Fruit fly (Drosophila melanogaster) whole organism, embryonic: ENCODE measurements around the gene Kr-h2.
A peak's percentile ranks its signal among the peaks of the same experiment; 100 is the strongest.

Source experiments
- Aef1 ChIP-seq: fragments of 200-800 bp; sonication (Bioruptor generic); IDR thresholded peaks from 3 replicates; pipeline ENCODE4 v1.3.6; 2022; ENCODE audit warnings: missing biosample characterization, missing genetic modification characterization
- B-H1 ChIP-seq: fragments of 200-800 bp; sonication (Bioruptor generic); IDR thresholded peaks from 3 replicates; pipeline ENCODE4 v1.3.6; 2022; ENCODE audit warnings: missing biosample characterization, missing genetic modification characterization
- CG1024 ChIP-seq: fragments of 200-800 bp; sonication (Bioruptor generic); IDR thresholded peaks from 2 replicates; pipeline ENCODE4 v1.3.6; 2022; ENCODE audit warnings: missing biosample characterization, missing genetic modification characterization
- CG11247 ChIP-seq: fragments of 200-800 bp; sonication (Bioruptor generic); IDR thresholded peaks from 2 replicates; pipeline ENCODE4 v1.3.6; 2022; ENCODE audit warnings: missing biosample characterization, missing genetic modification characterization
- CG13123 ChIP-seq: fragments of 200-800 bp; sonication (Bioruptor generic); optimal IDR thresholded peaks from 2 replicates; lab custom pipeline; 2016; ENCODE audit warnings: missing biosample characterization, missing genetic modification characterization
- CG14710 ChIP-seq: fragments of 200-800 bp; sonication (Bioruptor generic); optimal IDR thresholded peaks from 3 replicates; lab custom pipeline; 2019; ENCODE audit warnings: missing biosample characterization, mild to moderate bottlenecking, missing genetic modification characterization, moderate library complexity
- CG17802 ChIP-seq: fragments of 200-800 bp; sonication (Bioruptor generic); optimal IDR thresholded peaks from 2 replicates; lab custom pipeline; 2018; ENCODE audit warnings: missing biosample characterization, mild to moderate bottlenecking, missing genetic modification characterization, moderate library complexity
- CG18262 ChIP-seq: fragments of 200-800 bp; optimal IDR thresholded peaks from 3 replicates; lab custom pipeline; 2019; ENCODE audit warnings: missing biosample characterization, mild to moderate bottlenecking, missing genetic modification characterization, moderate library complexity
- CG2116 ChIP-seq: fragments of 200-800 bp; sonication (Bioruptor generic); optimal IDR thresholded peaks from 3 replicates; lab custom pipeline; 2018; ENCODE audit warnings: missing biosample characterization, mild to moderate bottlenecking, missing genetic modification characterization
- CG2678 ChIP-seq: fragments of 200-800 bp; sonication (Bioruptor generic); optimal IDR thresholded peaks from 3 replicates; lab custom pipeline; 2019; ENCODE audit warnings: missing biosample characterization, mild to moderate bottlenecking, missing genetic modification characterization, moderate library complexity
- CG2712 ChIP-seq: fragments of 200-800 bp; optimal IDR thresholded peaks from 3 replicates; lab custom pipeline; 2019; ENCODE audit warnings: missing biosample characterization, mild to moderate bottlenecking, missing genetic modification characterization, moderate library complexity
- CG30403 ChIP-seq: fragments of 200-800 bp; sonication (Bioruptor generic); optimal IDR thresholded peaks from 3 replicates; lab custom pipeline; 2016; ENCODE audit warnings: missing biosample characterization, missing genetic modification characterization
- CG3281 ChIP-seq: fragments of 200-800 bp; sonication (Bioruptor generic); optimal IDR thresholded peaks from 3 replicates; lab custom pipeline; 2017; ENCODE audit warnings: missing biosample characterization, mild to moderate bottlenecking, missing genetic modification characterization
- CG33213 ChIP-seq: fragments of 200-800 bp; sonication (Bioruptor generic); optimal IDR thresholded peaks from 3 replicates; lab custom pipeline; 2016; ENCODE audit warnings: missing biosample characterization, missing genetic modification characterization
- CG42726 ChIP-seq: fragments of 200-800 bp; sonication (Bioruptor generic); IDR thresholded peaks from 2 replicates; pipeline ENCODE4 v1.3.6; 2022; ENCODE audit warnings: missing biosample characterization, missing genetic modification characterization; ENCODE audit not compliant: partially characterized antibody
- CG4820 ChIP-seq: fragments of 200-800 bp; sonication (Bioruptor generic); optimal IDR thresholded peaks from 3 replicates; lab custom pipeline; 2016; ENCODE audit warnings: missing biosample characterization, missing genetic modification characterization
- CG6791 ChIP-seq: fragments of 200-800 bp; sonication (Bioruptor generic); IDR thresholded peaks from 3 replicates; pipeline ENCODE4 v1.3.6; 2022; ENCODE audit warnings: missing biosample characterization, missing genetic modification characterization; ENCODE audit not compliant: partially characterized antibody
- CG6813 ChIP-seq: fragments of 200-800 bp; sonication (Bioruptor generic); optimal IDR thresholded peaks from 2 replicates; lab custom pipeline; 2017; ENCODE audit warnings: missing biosample characterization, missing genetic modification characterization, mild to moderate bottlenecking, moderate library complexity, missing genetic modification reagents
- CTCF ChIP-seq: fragments of 200-800 bp; sonication (Bioruptor generic); optimal IDR thresholded peaks from 2 replicates; lab custom pipeline; 2017; ENCODE audit warnings: missing biosample characterization, mild to moderate bottlenecking, missing genetic modification characterization, moderate library complexity
- HHEX ChIP-seq: fragments of 200-800 bp; sonication (Bioruptor generic); optimal IDR thresholded peaks from 3 replicates; lab custom pipeline; 2017; ENCODE audit warnings: missing biosample characterization, mild to moderate bottlenecking, missing genetic modification characterization, missing genetic modification reagents
- Hsf ChIP-seq: fragments of 200-800 bp; sonication (Bioruptor generic); optimal IDR thresholded peaks from 3 replicates; lab custom pipeline; 2016; ENCODE audit warnings: missing biosample characterization, missing genetic modification characterization
- Max ChIP-seq: fragments of 200-800 bp; sonication (Bioruptor generic); optimal IDR thresholded peaks from 2 replicates; lab custom pipeline; 2016; ENCODE audit warnings: missing biosample characterization, mild to moderate bottlenecking, missing genetic modification characterization
- Med ChIP-seq: fragments of 200-800 bp; sonication (Bioruptor generic); peaks from one replicate; lab custom pipeline; 2016; ENCODE audit warnings: missing biosample characterization, missing genetic modification characterization, mild to moderate bottlenecking, inconsistent platforms, moderate library complexity
- Pdp1 ChIP-seq, 2 experiments: fragments of 200-800 bp; sonication (Bioruptor generic); optimal IDR thresholded peaks; 3 replicates each; lab custom pipeline; 2016; ENCODE audit warnings: missing biosample characterization in 2 of 2, missing genetic modification characterization in 2 of 2, mild to moderate bottlenecking in 1 of 2, moderate library complexity in 1 of 2
- Ptx1 ChIP-seq: fragments of 200-800 bp; sonication (Bioruptor generic); IDR thresholded peaks from 2 replicates; pipeline ENCODE4 v1.3.6; 2022; ENCODE audit warnings: missing biosample characterization, missing genetic modification characterization
- Rx ChIP-seq: fragments of 200-800 bp; sonication (Bioruptor generic); IDR thresholded peaks from 2 replicates; pipeline ENCODE4 v1.3.6; 2022; ENCODE audit warnings: missing biosample characterization, missing genetic modification characterization
- Six4 ChIP-seq: fragments of 200-800 bp; sonication (Bioruptor generic); optimal IDR thresholded peaks from 2 replicates; lab custom pipeline; 2016; ENCODE audit warnings: missing biosample characterization, missing genetic modification characterization
- ase ChIP-seq: fragments of 200-800 bp; sonication (Bioruptor generic); IDR thresholded peaks from 3 replicates; pipeline ENCODE4 v1.3.6; 2022; ENCODE audit warnings: missing biosample characterization, missing genetic modification characterization
- bcd ChIP-seq: fragments of 200-800 bp; sonication (Bioruptor generic); optimal IDR thresholded peaks from 2 replicates; lab custom pipeline; 2017; ENCODE audit warnings: missing biosample characterization, mild to moderate bottlenecking, missing genetic modification characterization
- crp ChIP-seq, 2 experiments: fragments of 200-800 bp; sonication (Bioruptor generic); optimal IDR thresholded peaks; 2 replicates in 1 of 2; 3 replicates in 1 of 2; lab custom pipeline; 2017; ENCODE audit warnings: missing biosample characterization in 2 of 2, missing genetic modification characterization in 2 of 2, mild to moderate bottlenecking in 1 of 2, moderate library complexity in 1 of 2
- dysf ChIP-seq: fragments of 200-800 bp; sonication (Bioruptor generic); IDR thresholded peaks from 3 replicates; pipeline ENCODE4 v1.3.6; 2022; ENCODE audit warnings: missing biosample characterization, missing genetic modification characterization
- ewg ChIP-seq: fragments of 200-800 bp; sonication (Bioruptor generic); optimal IDR thresholded peaks from 3 replicates; lab custom pipeline; 2017; ENCODE audit warnings: mild to moderate bottlenecking, missing biosample characterization, missing genetic modification reagents, missing genetic modification characterization
- grau ChIP-seq: fragments of 200-800 bp; optimal IDR thresholded peaks from 3 replicates; lab custom pipeline; 2019; ENCODE audit warnings: missing biosample characterization, mild to moderate bottlenecking, missing genetic modification characterization, moderate library complexity
- gro ChIP-seq: fragments of 200-800 bp; sonication (Bioruptor generic); optimal IDR thresholded peaks from 2 replicates; lab custom pipeline; 2016; ENCODE audit warnings: missing biosample characterization, missing genetic modification characterization
- nmo ChIP-seq: fragments of 200-800 bp; sonication (Bioruptor generic); optimal IDR thresholded peaks from 2 replicates; lab custom pipeline; 2018; ENCODE audit warnings: missing biosample characterization, mild to moderate bottlenecking, missing genetic modification characterization, moderate library complexity
- sd ChIP-seq: fragments of 200-800 bp; sonication (Bioruptor generic); optimal IDR thresholded peaks from 3 replicates; lab custom pipeline; 2018; ENCODE audit warnings: missing biosample characterization, mild to moderate bottlenecking, missing genetic modification characterization, moderate library complexity
- sim ChIP-seq: fragments of 200-800 bp; sonication (Bioruptor generic); IDR thresholded peaks from 2 replicates; pipeline ENCODE4 v1.3.6; 2022; ENCODE audit warnings: missing biosample characterization, missing genetic modification characterization
- sna ChIP-seq: fragments of 200-800 bp; sonication (Bioruptor generic); IDR thresholded peaks from 2 replicates; pipeline ENCODE4 v1.3.6; 2022; ENCODE audit warnings: missing biosample characterization, missing genetic modification characterization; ENCODE audit not compliant: partially characterized antibody
- sqz ChIP-seq: fragments of 200-800 bp; sonication (Bioruptor generic); optimal IDR thresholded peaks from 3 replicates; lab custom pipeline; 2018; ENCODE audit warnings: missing biosample characterization, mild to moderate bottlenecking, missing genetic modification characterization
- stc ChIP-seq: fragments of 200-800 bp; sonication (Bioruptor generic); IDR thresholded peaks from 2 replicates; pipeline ENCODE4 v1.3.6; 2022; ENCODE audit warnings: missing biosample characterization, missing genetic modification characterization
- stwl ChIP-seq: fragments of 200-800 bp; sonication (Bioruptor generic); optimal IDR thresholded peaks from 3 replicates; lab custom pipeline; 2018; ENCODE audit warnings: missing biosample characterization, mild to moderate bottlenecking, missing genetic modification characterization, moderate library complexity
- sug ChIP-seq: fragments of 200-800 bp; optimal IDR thresholded peaks from 2 replicates; lab custom pipeline; 2019; ENCODE audit warnings: missing biosample characterization, mild to moderate bottlenecking, missing genetic modification characterization, moderate library complexity
- yki ChIP-seq: fragments of >200 bp; optimal IDR thresholded peaks from 3 replicates; lab custom pipeline; 2018

Kr-h2 gene

DNA sequence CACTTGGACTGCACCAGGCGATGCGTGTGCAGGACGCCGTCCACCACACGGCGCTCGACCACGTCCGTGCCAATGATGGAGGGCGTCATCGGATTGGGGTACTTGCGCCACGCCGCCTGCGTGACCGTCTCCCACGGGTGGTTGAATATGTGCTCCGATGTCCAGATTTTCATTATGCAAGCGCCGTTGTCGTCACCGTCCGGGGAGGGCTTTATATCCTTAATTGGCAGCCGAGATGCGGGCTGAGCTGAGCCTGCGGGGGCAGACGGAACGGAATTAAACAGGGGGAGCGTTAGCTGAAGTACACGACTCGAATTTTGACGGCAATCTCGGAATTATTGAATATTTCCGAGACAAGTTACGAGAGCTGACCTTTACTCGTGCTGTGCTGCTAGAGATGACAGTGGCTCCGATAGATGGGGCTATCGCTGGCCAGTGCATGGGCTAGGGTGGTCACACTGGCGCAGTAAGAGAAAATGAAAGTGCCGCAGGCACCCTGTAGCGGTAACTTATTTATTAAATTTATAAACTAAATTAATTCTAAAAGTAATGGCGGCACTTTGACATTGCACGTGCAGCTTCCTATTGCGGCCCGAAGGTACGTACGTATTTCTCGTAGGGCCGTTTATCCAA is 23.1 kb upstream of the Kr-h2 start, which contains the start of gene IPIP (continued):
- TF ChIP-seq ewg (GFP tag; lab: Kevin White, UChicago) (peak; percentile 12), CG13123 (GFP tag; lab: Kevin White, UChicago) (no peak), gro (peak; percentile 7), dysf (0 out of 3 replicates have a peak, but pooled peaks have one; percentile 1), sqz (no peak), B-H1 (GFP tag; lab: Robert Waterston, UW) (no peak), CG42726 (GFP tag; lab: Robert Waterston, UW) (peak; percentile 93), ase (GFP tag; lab: Robert Waterston, UW) (peak; percentile 34; the same call in 1 of the 3 replicates), Rx (GFP tag; lab: Robert Waterston, UW) (peak; percentile 43; the same call in 1 of the 2 replicates), CG30403 (GFP tag; lab: Kevin White, UChicago) (peak; percentile 26), CG6791 (GFP tag; lab: Robert Waterston, UW) (peak; percentile 87), bcd (GFP tag; lab: Kevin White, UChicago) (peak; percentile 16), sna (GFP tag; lab: Robert Waterston, UW) (0 out of 2 replicates have a peak, but pooled peaks have one; percentile 21), CG6813 (no peak), Pdp1 (GFP tag; optimal IDR thresholded peaks at IDR 0.05; lab: Kevin White, UChicago) (peak in 1 of 2 experiments; percentile 98), CG14710 (tag; lab: Kevin White, UChicago) (peak; percentile 99), CG4820 (GFP tag; lab: Kevin White, UChicago) (no peak), yki (no peak), grau (tag; lab: Kevin White, UChicago) (peak; percentile 2), CG11247 (GFP tag; lab: Robert Waterston, UW) (peak; percentile 44; the same call in 1 of the 2 replicates), sug (peak; percentile 53), CG2678 (tag; lab: Kevin White, UChicago) (peak; percentile 12), stc (GFP tag; lab: Robert Waterston, UW) (0 out of 2 replicates have a peak, but pooled peaks have one; percentile 9), CTCF (GFP tag; lab: Kevin White, UChicago) (peak; percentile 13), HHEX (no peak), sim (0 out of 2 replicates have a peak, but pooled peaks have one; percentile 31), CG2116 (peak; percentile 10), Ptx1 (GFP tag; lab: Robert Waterston, UW) (peak; percentile 47), Six4 (no peak), CG1024 (GFP tag; lab: Robert Waterston, UW) (0 out of 2 replicates have a peak, but pooled peaks have one; percentile 43), CG33213 (GFP tag; lab: Kevin White, UChicago) (peak; percentile 13), Aef1 (GFP tag; lab: Robert Waterston, UW) (peak; percentile 30; the same call in 1 of the 3 replicates), CG17802 (tag; lab: Kevin White, UChicago) (peak; percentile 3), Hsf (GFP tag; lab: Kevin White, UChicago) (no peak), CG2712 (tag; lab: Kevin White, UChicago) (peak; percentile 46), nmo (GFP tag; lab: Kevin White, UChicago) (peak; percentile 37), crp (GFP tag; optimal IDR thresholded peaks at IDR 0.05; lab: Kevin White, UChicago) (peak in 1 of 2 experiments; percentile 73), stwl (tag; lab: Kevin White, UChicago) (peak; percentile 79), Med (GFP tag; lab: Kevin White, UChicago) (peak; percentile 91), sd (tag; lab: Kevin White, UChicago) (peak; percentile 16), Max (GFP tag; lab: Kevin White, UChicago) (peak; percentile 4), CG3281 (GFP tag; lab: Kevin White, UChicago) (peak; percentile 7), CG18262 (peak; percentile 12)
